Worm (Caenorhabditis elegans) whole organism, L1 larva: ENCODE measurements around the gene nphp-4.
A peak's percentile ranks its signal among the peaks of the same experiment; 100 is the strongest.

Source experiments
- F16B12.6 ChIP-seq: fragments of 150-350 bp; optimal IDR thresholded peaks from 2 replicates; lab custom pipeline; 2014; ENCODE audit warnings: missing biosample characterization, missing genetic modification characterization
- Y116A8C.19 ChIP-seq: sonication (generic microtip); optimal IDR thresholded peaks from 2 replicates; lab custom pipeline; 2016; ENCODE audit warnings: missing compliant biosample characterization, missing genetic modification characterization, borderline replicate concordance
- alr-1 ChIP-seq: fragments of 200-800 bp; sonication (Bioruptor generic); optimal IDR thresholded peaks from 2 replicates; lab custom pipeline; 2018; ENCODE audit warnings: borderline replicate concordance, mild to moderate bottlenecking, missing genetic modification characterization, missing compliant biosample characterization
- aly-2 ChIP-seq: fragments of 150-350 bp; optimal IDR thresholded peaks from 2 replicates; lab custom pipeline; 2014; ENCODE audit warnings: missing biosample characterization, missing genetic modification characterization
- ama-1 ChIP-seq: fragments of 150-350 bp; optimal IDR thresholded peaks from 2 replicates; lab custom pipeline; 2014
- ceh-8 ChIP-seq: fragments of 200-800 bp; sonication (Bioruptor generic); optimal IDR thresholded peaks from 2 replicates; lab custom pipeline; 2018; ENCODE audit warnings: mild to moderate bottlenecking, missing genetic modification characterization, moderate library complexity, missing compliant biosample characterization
- ceh-82 ChIP-seq, 3 experiments: fragments of 150-350 bp in 1 of 3; sonication (generic microtip) in 2 of 3; optimal IDR thresholded peaks; 2 replicates each; lab custom pipeline; 2014 to 2017; ENCODE audit warnings: missing biosample characterization in 3 of 3, missing genetic modification characterization in 3 of 3
- ceh-88 ChIP-seq: fragments of 200-800 bp; sonication (Bioruptor generic); IDR thresholded peaks from 2 replicates; pipeline ENCODE4 v1.3.6; 2022; ENCODE audit warnings: missing genetic modification characterization, missing compliant biosample characterization
- ceh-90 ChIP-seq: sonication (generic microtip); optimal IDR thresholded peaks from 2 replicates; lab custom pipeline; 2016; ENCODE audit warnings: missing genetic modification characterization, missing compliant biosample characterization
- efl-1 ChIP-seq, 4 experiments: fragments of 150-350 bp; optimal IDR thresholded peaks in 3 of 4; peaks in 1 of 4; 1 replicate in 1 of 4; 2 replicates in 3 of 4; lab custom pipeline; 2014; ENCODE audit warnings: missing biosample characterization in 2 of 4, missing genetic modification characterization in 2 of 4, missing genetic modification reagents in 2 of 4
- elt-2 ChIP-seq: sonication (generic microtip); optimal IDR thresholded peaks from 2 replicates; lab custom pipeline; 2016; ENCODE audit warnings: missing genetic modification characterization, mild to moderate bottlenecking, inconsistent platforms, missing compliant biosample characterization, missing genetic modification reagents
- elt-3 ChIP-seq, 6 experiments: fragments of 150-350 bp in 1 of 6; sonication (generic microtip); optimal IDR thresholded peaks; 2 replicates each; lab custom pipeline; 2017 to 2018; ENCODE audit warnings: missing biosample characterization in 6 of 6, missing genetic modification characterization in 6 of 6, inconsistent platforms in 1 of 6
- fkh-4 ChIP-seq: sonication (generic microtip); optimal IDR thresholded peaks from 2 replicates; lab custom pipeline; 2016; ENCODE audit warnings: missing compliant biosample characterization, missing genetic modification characterization, borderline replicate concordance
- fkh-8 ChIP-seq: sonication (generic microtip); optimal IDR thresholded peaks from 2 replicates; lab custom pipeline; 2016; ENCODE audit warnings: mild to moderate bottlenecking, missing genetic modification characterization, missing compliant biosample characterization
- grh-1 ChIP-seq: fragments of 200-800 bp; sonication (Bioruptor generic); IDR thresholded peaks from 2 replicates; pipeline ENCODE4 v1.3.6; 2022; ENCODE audit warnings: missing genetic modification reagents, missing genetic modification characterization, missing compliant biosample characterization
- hlh-4 ChIP-seq: sonication (generic microtip); optimal IDR thresholded peaks from 2 replicates; lab custom pipeline; 2016; ENCODE audit warnings: mild to moderate bottlenecking, missing genetic modification characterization, missing compliant biosample characterization
- hpl-2 ChIP-seq: fragments of 150-350 bp; optimal IDR thresholded peaks from 2 replicates; lab custom pipeline; 2014; ENCODE audit warnings: missing biosample characterization, missing genetic modification reagents, missing genetic modification characterization
- irx-1 ChIP-seq: sonication (generic microtip); optimal IDR thresholded peaks from 2 replicates; lab custom pipeline; 2016; ENCODE audit warnings: missing genetic modification characterization, missing compliant biosample characterization
- isw-1 ChIP-seq: fragments of 200-800 bp; sonication (Bioruptor generic); IDR thresholded peaks from 2 replicates; pipeline ENCODE4 v1.3.6; 2022; ENCODE audit warnings: missing genetic modification characterization, missing compliant biosample characterization
- jun-1 ChIP-seq: fragments of 150-350 bp; optimal IDR thresholded peaks from 2 replicates; lab custom pipeline; 2014; ENCODE audit warnings: missing biosample characterization, missing genetic modification reagents, missing genetic modification characterization
- lin-13 ChIP-seq: fragments of 150-350 bp; optimal IDR thresholded peaks from 2 replicates; lab custom pipeline; 2014; ENCODE audit warnings: missing biosample characterization, missing genetic modification reagents, missing genetic modification characterization
- lin-15B ChIP-seq: fragments of 150-350 bp; sonication (generic microtip); optimal IDR thresholded peaks from 3 replicates; lab custom pipeline; 2014; ENCODE audit warnings: missing biosample characterization, missing genetic modification characterization
- lin-39 ChIP-seq: fragments of 150-350 bp; optimal IDR thresholded peaks from 2 replicates; lab custom pipeline; 2014; ENCODE audit warnings: missing biosample characterization, missing genetic modification reagents, missing genetic modification characterization
- lir-3 ChIP-seq: sonication (generic microtip); optimal IDR thresholded peaks from 2 replicates; lab custom pipeline; 2016; ENCODE audit warnings: mild to moderate bottlenecking, missing genetic modification characterization, moderate library complexity, missing compliant biosample characterization; ENCODE audit not compliant: poor library complexity
- lsy-2 ChIP-seq, 2 experiments: fragments of 150-350 bp; optimal IDR thresholded peaks; 2 replicates each; lab custom pipeline; 2014; ENCODE audit warnings: missing biosample characterization in 2 of 2, missing genetic modification characterization in 2 of 2
- mdl-1 ChIP-seq, 2 experiments: fragments of 150-350 bp; optimal IDR thresholded peaks; 2 replicates each; lab custom pipeline; 2014 to 2017; ENCODE audit warnings: missing biosample characterization in 2 of 2, missing genetic modification characterization in 2 of 2, inconsistent platforms in 1 of 2
- mef-2 ChIP-seq: fragments of 150-350 bp; optimal IDR thresholded peaks from 2 replicates; lab custom pipeline; 2014; ENCODE audit warnings: missing biosample characterization, missing genetic modification characterization
- mep-1 ChIP-seq: fragments of 150-350 bp; optimal IDR thresholded peaks from 2 replicates; lab custom pipeline; 2014; ENCODE audit warnings: missing biosample characterization, missing genetic modification characterization
- nhr-11 ChIP-seq: fragments of 150-350 bp; optimal IDR thresholded peaks from 2 replicates; lab custom pipeline; 2014; ENCODE audit warnings: missing biosample characterization, missing genetic modification characterization
- nhr-12 ChIP-seq: sonication (generic microtip); optimal IDR thresholded peaks from 2 replicates; lab custom pipeline; 2017; ENCODE audit warnings: missing biosample characterization, missing genetic modification characterization
- nhr-20 ChIP-seq: sonication (generic microtip); optimal IDR thresholded peaks from 2 replicates; lab custom pipeline; 2016; ENCODE audit warnings: mild to moderate bottlenecking, missing genetic modification characterization, missing compliant biosample characterization
- nhr-237 ChIP-seq: fragments of 150-350 bp; optimal IDR thresholded peaks from 2 replicates; lab custom pipeline; 2014; ENCODE audit warnings: missing biosample characterization, missing genetic modification characterization
- nhr-47 ChIP-seq: sonication (generic microtip); optimal IDR thresholded peaks from 2 replicates; lab custom pipeline; 2016; ENCODE audit warnings: mild to moderate bottlenecking, missing genetic modification characterization, moderate library complexity, missing compliant biosample characterization
- nhr-71 ChIP-seq: sonication (generic microtip); optimal IDR thresholded peaks from 2 replicates; lab custom pipeline; 2016; ENCODE audit warnings: mild to moderate bottlenecking, missing genetic modification characterization, moderate library complexity, missing compliant biosample characterization
- nhr-76 ChIP-seq: sonication (generic microtip); optimal IDR thresholded peaks from 2 replicates; lab custom pipeline; 2017; ENCODE audit warnings: missing biosample characterization, missing genetic modification characterization
- nhr-84 ChIP-seq: sonication (generic microtip); optimal IDR thresholded peaks from 2 replicates; lab custom pipeline; 2017; ENCODE audit warnings: missing biosample characterization, missing genetic modification characterization
- nhr-90 ChIP-seq: sonication (generic microtip); optimal IDR thresholded peaks from 2 replicates; lab custom pipeline; 2016; ENCODE audit warnings: mild to moderate bottlenecking, missing genetic modification characterization, missing compliant biosample characterization; ENCODE audit not compliant: poor library complexity
- pqm-1 ChIP-seq: sonication (generic microtip); optimal IDR thresholded peaks from 3 replicates; lab custom pipeline; 2017; ENCODE audit warnings: missing biosample characterization, missing genetic modification characterization
- rnt-1 ChIP-seq: sonication (generic microtip); optimal IDR thresholded peaks from 2 replicates; lab custom pipeline; 2016; ENCODE audit warnings: mild to moderate bottlenecking, missing genetic modification characterization, moderate library complexity, missing compliant biosample characterization
- snpc-4 ChIP-seq: fragments of 150-350 bp; optimal IDR thresholded peaks from 2 replicates; lab custom pipeline; 2014; ENCODE audit warnings: missing biosample characterization, missing genetic modification characterization
- snu-23 ChIP-seq: sonication (generic microtip); optimal IDR thresholded peaks from 2 replicates; lab custom pipeline; 2016; ENCODE audit warnings: missing genetic modification characterization, missing compliant biosample characterization
- sptf-1 ChIP-seq: fragments of 150-350 bp; optimal IDR thresholded peaks from 2 replicates; lab custom pipeline; 2014; ENCODE audit warnings: missing biosample characterization, missing genetic modification characterization
- tbx-2 ChIP-seq: sonication (generic microtip); optimal IDR thresholded peaks from 2 replicates; lab custom pipeline; 2016; ENCODE audit warnings: missing genetic modification characterization, missing compliant biosample characterization
- tlp-1 ChIP-seq: fragments of 150-350 bp; optimal IDR thresholded peaks from 2 replicates; lab custom pipeline; 2014; ENCODE audit warnings: missing biosample characterization, missing genetic modification characterization
- unc-130 ChIP-seq: fragments of 150-350 bp; optimal IDR thresholded peaks from 2 replicates; lab custom pipeline; 2017; ENCODE audit warnings: missing biosample characterization, missing genetic modification characterization, inconsistent platforms
- unc-62 ChIP-seq: fragments of 150-350 bp; optimal IDR thresholded peaks from 2 replicates; lab custom pipeline; 2014; ENCODE audit warnings: missing biosample characterization, missing genetic modification reagents, missing genetic modification characterization
- vab-15 ChIP-seq: sonication (generic microtip); optimal IDR thresholded peaks from 2 replicates; lab custom pipeline; 2017; ENCODE audit warnings: missing genotype, mild to moderate bottlenecking, missing genetic modification characterization, missing compliant biosample characterization
- zip-4 ChIP-seq: fragments of 200-800 bp; sonication (Bioruptor generic); optimal IDR thresholded peaks from 2 replicates; lab custom pipeline; 2018; ENCODE audit warnings: mild to moderate bottlenecking, missing genetic modification characterization, moderate library complexity, missing compliant biosample characterization

The nphp-4 gene

DNA sequence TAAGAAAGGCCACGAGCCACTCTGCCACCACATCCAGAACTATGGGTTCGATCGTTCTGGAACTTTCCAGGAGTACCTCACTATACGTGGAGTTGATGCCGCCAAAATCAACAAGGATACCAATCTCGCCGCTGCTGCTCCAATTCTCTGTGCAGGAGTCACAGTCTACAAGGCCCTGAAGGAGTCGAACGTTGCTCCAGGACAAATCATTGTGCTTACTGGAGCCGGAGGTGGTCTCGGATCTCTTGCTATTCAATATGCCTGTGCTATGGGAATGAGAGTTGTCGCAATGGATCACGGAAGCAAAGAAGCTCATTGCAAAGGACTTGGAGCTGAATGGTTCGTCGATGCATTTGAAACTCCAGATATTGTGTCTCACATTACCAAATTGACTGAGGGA is 45.1 kb upstream of the nphp-4 start:
- TF ChIP-seq hpl-2 (GFP tag; lab: Kevin White, UChicago) (no peak), isw-1 (GFP tag; lab: Robert Waterston, UW) (no peak), elt-2 (tag; lab: Kevin White, UChicago) (no peak), nhr-11 (tag; lab: Kevin White, UChicago) (no peak), F16B12.6 (tag; lab: Kevin White, UChicago) (no peak), nhr-12 (tag; lab: Kevin White, UChicago) (no peak), nhr-90 (tag; lab: Kevin White, UChicago) (no peak), zip-4 (no peak), nhr-76 (no peak), ama-1 (lab: Kevin White, UChicago) (peak; percentile 93), efl-1 (optimal IDR thresholded peaks at IDR 0.05; lab: Kevin White, UChicago) (no peak), efl-1 (GFP tag; optimal IDR thresholded peaks at IDR 0.05 in 1 of 2; lab: Kevin White, UChicago) (peak in 1 of 2 experiments; percentile 91), aly-2 (tag; lab: Kevin White, UChicago) (no peak), nhr-84 (tag; lab: Kevin White, UChicago) (no peak), unc-62 (GFP tag; lab: Kevin White, UChicago) (no peak), mef-2 (tag; lab: Kevin White, UChicago) (no peak), pqm-1 (no peak), nhr-71 (tag; lab: Kevin White, UChicago) (no peak), tbx-2 (tag; lab: Kevin White, UChicago) (no peak), fkh-4 (tag; lab: Kevin White, UChicago) (no peak), ceh-88 (GFP tag; lab: Robert Waterston, UW) (no peak), Y116A8C.19 (tag; lab: Kevin White, UChicago) (no peak), nhr-47 (tag; lab: Kevin White, UChicago) (peak; percentile 9), irx-1 (no peak), ceh-82 (tag; optimal IDR thresholded peaks at IDR 0.05; lab: Kevin White, UChicago) (no peak), grh-1 (GFP tag; lab: Robert Waterston, UW) (no peak)

DNA sequence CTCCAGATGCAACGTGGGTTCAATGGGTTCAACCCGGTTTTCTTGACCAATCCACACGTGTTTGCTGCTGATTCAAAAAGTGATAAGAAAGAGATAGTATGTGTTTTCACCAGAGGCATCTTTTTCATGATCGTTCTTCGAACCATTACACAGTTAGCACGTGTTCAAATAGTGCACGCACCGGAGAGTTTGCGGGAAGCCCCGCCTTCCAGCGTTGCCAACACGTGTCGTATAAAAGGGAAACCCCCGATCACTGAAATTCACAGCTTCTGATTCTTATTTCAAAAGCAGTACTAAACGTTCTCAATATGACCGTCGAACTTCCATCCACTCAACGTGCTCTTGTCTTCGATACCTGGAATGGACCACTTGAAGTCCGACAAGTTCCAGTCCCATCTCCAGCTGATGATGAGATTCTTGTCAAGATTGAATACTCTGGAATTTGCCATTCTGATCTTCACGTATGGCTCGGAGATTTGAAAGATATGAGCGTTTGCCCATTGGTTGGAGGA is 44.5 kb upstream of the nphp-4 start, which contains the start of gene adh-1:
adh-1 (plus strand) TSS at position 261 of the 512 bp plus-strand sequence.
- TF ChIP-seq elt-3 (tag; optimal IDR thresholded peaks at IDR 0.05; lab: Kevin White, UChicago) (peak in 3 of 6 experiments; percentile 18 to 99 (median 41)), F16B12.6 (tag; lab: Kevin White, UChicago) (no peak), unc-130 (peak; percentile 67), grh-1 (GFP tag; lab: Robert Waterston, UW) (no peak), ceh-90 (no peak), lin-39 (tag; lab: Kevin White, UChicago) (peak; percentile 72), snpc-4 (peak; percentile 30), pqm-1 (no peak), lir-3 (peak; percentile 70), rnt-1 (tag; lab: Kevin White, UChicago) (peak; percentile 91), tlp-1 (no peak), alr-1 (no peak), lin-15B (no peak), nhr-20 (peak; percentile 97), nhr-90 (tag; lab: Kevin White, UChicago) (peak; percentile 75), irx-1 (peak; percentile 77), nhr-71 (tag; lab: Kevin White, UChicago) (peak; percentile 97), nhr-237 (tag; lab: Kevin White, UChicago) (no peak), snu-23 (GFP tag; lab: Kevin White, UChicago) (peak; percentile 82), nhr-76 (no peak), efl-1 (optimal IDR thresholded peaks at IDR 0.05; lab: Kevin White, UChicago) (peak; percentile 23 to 46), efl-1 (GFP tag; optimal IDR thresholded peaks at IDR 0.05 in 1 of 2; lab: Kevin White, UChicago) (peak in 1 of 2 experiments; percentile 95), sptf-1 (tag; lab: Kevin White, UChicago) (no peak), Y116A8C.19 (tag; lab: Kevin White, UChicago) (no peak), ceh-8 (no peak), mep-1 (tag; lab: Kevin White, UChicago) (peak; percentile 24), nhr-11 (tag; lab: Kevin White, UChicago) (peak; percentile 62), mef-2 (tag; lab: Kevin White, UChicago) (no peak), lsy-2 (tag; optimal IDR thresholded peaks at IDR 0.05; lab: Kevin White, UChicago) (peak; percentile 48 to 82), hlh-4 (tag; lab: Kevin White, UChicago) (no peak), lin-13 (peak; percentile 62), vab-15 (tag; lab: Kevin White, UChicago) (no peak), fkh-8 (no peak), mdl-1 (tag; optimal IDR thresholded peaks at IDR 0.05; lab: Kevin White, UChicago) (peak; percentile 25 to 99), ama-1 (lab: Kevin White, UChicago) (peak; percentile 95), nhr-12 (tag; lab: Kevin White, UChicago) (no peak), jun-1 (peak; percentile 70)
